Worm (Caenorhabditis elegans): ENCODE results near the gene str-116.

DNA sequence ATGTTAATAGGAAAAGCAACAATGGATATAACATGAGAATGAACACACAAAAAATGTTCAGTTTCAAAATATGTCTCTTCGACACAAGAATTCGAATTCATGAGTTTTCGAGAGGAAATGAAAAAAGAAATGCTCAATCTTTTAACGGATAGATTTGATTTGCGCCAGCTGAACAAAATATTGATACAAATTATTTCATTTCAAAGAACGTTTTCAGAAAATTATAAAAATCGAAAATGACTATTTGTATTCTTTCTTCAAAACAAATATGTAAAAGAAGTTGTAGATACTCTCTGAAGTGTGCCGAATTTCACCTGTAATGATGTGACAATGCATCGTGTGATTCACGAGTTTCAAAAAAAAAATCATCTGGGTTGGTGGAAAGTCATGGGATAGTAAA, 33.8 kb downstream of the str-116 start, which contains the start of gene srh-47:
- TF ChIP-seq ama-1 (optimal IDR thresholded peaks at IDR 0.05) (no peak), unc-86 (tag; optimal IDR thresholded peaks at IDR 0.05) (no peak), ztf-11 (tag; optimal IDR thresholded peaks at IDR 0.05) (no peak)
